Worm (Caenorhabditis elegans) whole organism, midembryonic: ENCODE measurements around the gene myrf-1.

Source experiments
- T22C8.4 ChIP-seq: fragments of 200-800 bp; sonication (Bioruptor generic); IDR thresholded peaks from 2 replicates; pipeline ENCODE4 v1.3.6; 2022; ENCODE audit warnings: missing genetic modification characterization, missing compliant biosample characterization
- cog-1 ChIP-seq: sonication (generic microtip); optimal IDR thresholded peaks from 2 replicates; lab custom pipeline; 2016; ENCODE audit warnings: missing genetic modification characterization, missing compliant biosample characterization
- flt-1 ChIP-seq: fragments of 200-800 bp; sonication (Bioruptor generic); IDR thresholded peaks from 2 replicates; pipeline ENCODE4 v1.3.6; 2022; ENCODE audit warnings: missing genetic modification characterization, missing compliant biosample characterization
- klf-2 ChIP-seq: fragments of 200-800 bp; sonication (Bioruptor generic); conservative IDR thresholded peaks from 2 replicates; pipeline ENCODE4 v1.3.6; 2022; ENCODE audit warnings: missing genetic modification reagents, missing genetic modification characterization, missing compliant biosample characterization
- ref-1 ChIP-seq: fragments of 200-800 bp; sonication (Bioruptor generic); conservative IDR thresholded peaks from 2 replicates; pipeline ENCODE4 v1.3.6; 2022; ENCODE audit warnings: missing genetic modification reagents, missing genetic modification characterization, missing compliant biosample characterization
- ztf-23 ChIP-seq: fragments of 200-800 bp; sonication (Bioruptor generic); IDR thresholded peaks from 2 replicates; pipeline ENCODE4 v1.3.6; 2022; ENCODE audit warnings: missing genetic modification reagents, missing genetic modification characterization, missing compliant biosample characterization
- ztf-29 ChIP-seq: fragments of 200-800 bp; sonication (Bioruptor generic); IDR thresholded peaks from 2 replicates; pipeline ENCODE4 v1.3.6; 2022; ENCODE audit warnings: missing genetic modification reagents, missing genetic modification characterization, missing compliant biosample characterization

ce11 chrII:10490329-10490728 lies 12.0 kb downstream of the myrf-1 start, which contains the start of gene clec-61:
- TF ChIP-seq ztf-23 (GFP tag; lab: Robert Waterston, UW), result no peak
- no peak for TF ChIP-seq flt-1
- no peak for TF ChIP-seq cog-1 (tag; lab: Kevin White, UChicago)
- TF ChIP-seq ztf-29, result no peak
- TF ChIP-seq T22C8.4 (GFP tag; lab: Robert Waterston, UW), result no peak
- TF ChIP-seq ref-1 (GFP tag; lab: Robert Waterston, UW), result no peak
- no peak for TF ChIP-seq klf-2 (GFP tag; lab: Robert Waterston, UW)
